Fruit fly (Drosophila melanogaster): ENCODE measurements around the gene CG42729.

DNA sequence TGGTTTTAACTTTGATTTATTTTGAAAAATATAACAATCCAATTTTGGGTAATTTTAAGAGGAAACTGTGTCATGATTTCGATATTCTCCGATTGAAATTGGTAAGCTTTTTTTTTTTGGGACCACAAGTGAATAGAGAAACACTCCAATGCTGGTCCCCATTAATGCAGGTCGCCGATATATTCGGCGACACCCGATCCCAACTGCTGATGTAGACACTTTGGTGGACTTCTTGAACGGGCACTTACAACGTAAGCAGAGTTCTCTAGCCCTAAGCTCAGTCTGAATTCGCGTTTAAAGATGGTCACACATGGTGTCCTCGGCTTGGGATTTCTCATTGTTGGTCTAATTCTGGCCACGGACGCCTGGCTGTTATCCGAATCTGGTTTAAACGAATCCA, 7.0 kb downstream of the CG42729 start, which contains the start of gene yellow-k:
- TF ChIP-seq CG17806 (tag; optimal IDR thresholded peaks at IDR 0.05) (no peak), CG4496 (GFP tag; IDR thresholded peaks at IDR 0.05) (no peak), EcR (GFP tag; optimal IDR thresholded peaks at IDR 0.05) (no peak), fd96Ca (GFP tag; IDR thresholded peaks at IDR 0.05) (no peak), CG15710 (tag; optimal IDR thresholded peaks at IDR 0.05) (no peak), CG12605 (GFP tag; IDR thresholded peaks at IDR 0.05) (no peak), rn (GFP tag; IDR thresholded peaks at IDR 0.05) (no peak), Pif1B (GFP tag; optimal IDR thresholded peaks at IDR 0.05) (no peak), CG9948 (tag; optimal IDR thresholded peaks at IDR 0.05) (no peak), gl (tag; optimal IDR thresholded peaks at IDR 0.05) (no peak), CG10348 (GFP tag; IDR thresholded peaks at IDR 0.05) (no peak), Ets98B (GFP tag; IDR thresholded peaks at IDR 0.05) (no peak)

Measured in whole organism, pupa.